Worm (Caenorhabditis elegans) whole organism, early embryonic: ENCODE measurements around the gene F19G12.4.

Experiments used
- B0310.2 ChIP-seq: sonication (generic microtip); optimal IDR thresholded peaks from 2 replicates; lab custom pipeline; 2016; ENCODE audit warnings: mild to moderate bottlenecking, missing genetic modification characterization, missing compliant biosample characterization
- F13C5.2 ChIP-seq: sonication (generic microtip); optimal IDR thresholded peaks from 2 replicates; lab custom pipeline; 2017; ENCODE audit warnings: mild to moderate bottlenecking, missing genetic modification characterization, inconsistent platforms, missing compliant biosample characterization
- ama-1 ChIP-seq: fragments of 150-350 bp; optimal IDR thresholded peaks from 2 replicates; lab custom pipeline; 2014
- ceh-36 ChIP-seq: sonication (generic microtip); optimal IDR thresholded peaks from 2 replicates; lab custom pipeline; 2016; ENCODE audit warnings: missing genetic modification characterization, inconsistent platforms, missing compliant biosample characterization
- ets-7 ChIP-seq: sonication (generic microtip); optimal IDR thresholded peaks from 2 replicates; lab custom pipeline; 2016; ENCODE audit warnings: missing genotype, missing genetic modification characterization, missing compliant biosample characterization
- flt-1 ChIP-seq: fragments of 200-800 bp; sonication (Bioruptor generic); IDR thresholded peaks from 2 replicates; pipeline ENCODE4 v1.3.6; 2022; ENCODE audit warnings: missing genetic modification characterization, missing compliant biosample characterization
- hnd-1 ChIP-seq: sonication (generic microtip); optimal IDR thresholded peaks from 2 replicates; lab custom pipeline; 2016; ENCODE audit warnings: missing genetic modification characterization, missing compliant biosample characterization
- sea-1 ChIP-seq: fragments of 200-800 bp; sonication (Bioruptor generic); conservative IDR thresholded peaks from 2 replicates; pipeline ENCODE4 v1.3.6; 2022; ENCODE audit warnings: missing genetic modification characterization, missing compliant biosample characterization
- tbx-37 ChIP-seq: fragments of 200-800 bp; sonication (Bioruptor generic); conservative IDR thresholded peaks from 2 replicates; pipeline ENCODE4 v1.3.6; 2022; ENCODE audit warnings: missing genetic modification reagents, missing genetic modification characterization, missing compliant biosample characterization
- tra-4 ChIP-seq: sonication (generic microtip); optimal IDR thresholded peaks from 2 replicates; lab custom pipeline; 2017; ENCODE audit warnings: missing genetic modification characterization, missing compliant biosample characterization

DNA sequence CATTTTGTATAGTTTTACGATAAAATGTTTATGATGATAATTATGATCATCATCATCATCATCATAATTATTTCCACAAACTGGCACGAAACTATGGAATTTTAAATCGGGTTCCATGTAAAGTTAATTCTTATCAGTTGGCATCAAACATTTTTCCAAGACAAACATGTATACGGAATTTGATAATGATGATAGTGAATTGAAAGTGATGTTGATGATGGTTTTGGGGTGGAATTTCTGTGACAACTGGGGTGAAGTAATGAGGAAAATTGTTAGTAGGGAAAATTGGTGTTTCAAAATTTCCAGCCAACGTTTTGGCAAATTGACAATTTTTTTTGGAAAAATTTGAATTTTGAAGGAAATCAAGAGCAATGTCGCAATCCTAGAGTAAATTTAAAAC is 42.7 kb downstream of the F19G12.4 start:
- TF ChIP-seq flt-1 (GFP tag; lab: Robert Waterston, UW) (no peak), B0310.2 (tag; lab: Kevin White, UChicago) (no peak), sea-1 (GFP tag; lab: Robert Waterston, UW) (no peak), tbx-37 (no peak), F13C5.2 (tag; lab: Kevin White, UChicago) (no peak), ceh-36 (tag; lab: Kevin White, UChicago) (no peak), tra-4 (tag; lab: Kevin White, UChicago) (no peak), ets-7 (tag; lab: Kevin White, UChicago) (no peak), hnd-1 (tag; lab: Kevin White, UChicago) (no peak), ama-1 (lab: Kevin White, UChicago) (no peak)
